Worm (Caenorhabditis elegans) whole organism, dauer: ENCODE data around the gene W03F9.2.

ENCODE experiments used
- unc-62 ChIP-seq: sonication (generic microtip); optimal IDR thresholded peaks from 2 replicates; lab custom pipeline; 2017; ENCODE audit warnings: missing biosample characterization, missing genetic modification reagents, missing genetic modification characterization

W03F9.2 gene

ce11 chrV:127882-128281 is at the start of gene W03F9.2, which contains the start of gene sftb-2:
Gene W03F9.2 (minus strand): TSS chrV:128034.
Gene sftb-2 (plus strand): TSS chrV:128237.
- TF ChIP-seq unc-62 (GFP tag; lab: Kevin White, UChicago) = no peak

- no peak for TF ChIP-seq unc-62 (GFP tag; lab: Kevin White, UChicago)
Measured at ce11 chrV:176870-177467, 49.1 kb upstream of the W03F9.2 start, which contains the start of gene cul-3. Gene cul-3 (plus strand): TSS chrV:177417.

ce11 chrV:174520-174919 is 46.7 kb upstream of the W03F9.2 start:
- TF ChIP-seq unc-62 (GFP tag; lab: Kevin White, UChicago) = no peak

ce11 chrV:173437-173836 is 45.6 kb upstream of the W03F9.2 start:
- TF ChIP-seq unc-62 (GFP tag; lab: Kevin White, UChicago) = no peak

- no peak for TF ChIP-seq unc-62 (GFP tag; lab: Kevin White, UChicago)
Measured at ce11 chrV:172110-172509, 44.3 kb upstream of the W03F9.2 start, which contains the start of gene cfap-36. Gene cfap-36 (minus strand): TSS chrV:172210.

- no peak for TF ChIP-seq unc-62 (GFP tag; lab: Kevin White, UChicago)
Measured at ce11 chrV:166687-167086, 38.9 kb upstream of the W03F9.2 start, which contains the start of gene Y108G3AL.2. Gene Y108G3AL.2 (plus strand): TSS chrV:166987.

- no peak for TF ChIP-seq unc-62 (GFP tag; lab: Kevin White, UChicago)
Measured at ce11 chrV:156044-156869, 28.4 kb upstream of the W03F9.2 start, which contains the start of gene ttb-1. Gene ttb-1 (plus strand): TSS chrV:156819.

ce11 chrV:155215-155614 is 27.4 kb upstream of the W03F9.2 start:
- TF ChIP-seq unc-62 (GFP tag; lab: Kevin White, UChicago) = no peak

ce11 chrV:153867-154266 is 26.0 kb upstream of the W03F9.2 start:
- no peak for TF ChIP-seq unc-62 (GFP tag; lab: Kevin White, UChicago)

ce11 chrV:152156-152555 is 24.3 kb upstream of the W03F9.2 start:
- TF ChIP-seq unc-62 (GFP tag; lab: Kevin White, UChicago) = no peak

- TF ChIP-seq unc-62 (GFP tag; lab: Kevin White, UChicago) = no peak
Measured at ce11 chrV:151310-151709, 23.5 kb upstream of the W03F9.2 start, which contains the start of gene W03F9.4. Gene W03F9.4 (minus strand): TSS chrV:151388.

- TF ChIP-seq unc-62 (GFP tag; lab: Kevin White, UChicago) = no peak
Measured at ce11 chrV:150059-150458, 22.2 kb upstream of the W03F9.2 start.

- no peak for TF ChIP-seq unc-62 (GFP tag; lab: Kevin White, UChicago)
Measured at ce11 chrV:145694-146093, 17.9 kb upstream of the W03F9.2 start.

- TF ChIP-seq unc-62 (GFP tag; lab: Kevin White, UChicago) = no peak
Measured at ce11 chrV:144794-145193, 17.0 kb upstream of the W03F9.2 start, which contains the start of gene srh-82. Gene srh-82 (plus strand): TSS chrV:145094.

- TF ChIP-seq unc-62 (GFP tag; lab: Kevin White, UChicago) = no peak
Measured at ce11 chrV:141257-141656, 13.4 kb upstream of the W03F9.2 start, which contains the start of gene W03F9.11. Gene W03F9.11 (minus strand): TSS chrV:141357.

ce11 chrV:138592-138991 is 10.8 kb upstream of the W03F9.2 start, which contains the start of gene W03F9.9:
Gene W03F9.9 (plus strand): TSS chrV:138892.
- no peak for TF ChIP-seq unc-62 (GFP tag; lab: Kevin White, UChicago)
